Worm (Caenorhabditis elegans): ENCODE measurements around the gene F15D4.2.
A peak's percentile ranks its signal among the peaks of the same experiment; 100 is the strongest.

The F15D4.2 gene

DNA sequence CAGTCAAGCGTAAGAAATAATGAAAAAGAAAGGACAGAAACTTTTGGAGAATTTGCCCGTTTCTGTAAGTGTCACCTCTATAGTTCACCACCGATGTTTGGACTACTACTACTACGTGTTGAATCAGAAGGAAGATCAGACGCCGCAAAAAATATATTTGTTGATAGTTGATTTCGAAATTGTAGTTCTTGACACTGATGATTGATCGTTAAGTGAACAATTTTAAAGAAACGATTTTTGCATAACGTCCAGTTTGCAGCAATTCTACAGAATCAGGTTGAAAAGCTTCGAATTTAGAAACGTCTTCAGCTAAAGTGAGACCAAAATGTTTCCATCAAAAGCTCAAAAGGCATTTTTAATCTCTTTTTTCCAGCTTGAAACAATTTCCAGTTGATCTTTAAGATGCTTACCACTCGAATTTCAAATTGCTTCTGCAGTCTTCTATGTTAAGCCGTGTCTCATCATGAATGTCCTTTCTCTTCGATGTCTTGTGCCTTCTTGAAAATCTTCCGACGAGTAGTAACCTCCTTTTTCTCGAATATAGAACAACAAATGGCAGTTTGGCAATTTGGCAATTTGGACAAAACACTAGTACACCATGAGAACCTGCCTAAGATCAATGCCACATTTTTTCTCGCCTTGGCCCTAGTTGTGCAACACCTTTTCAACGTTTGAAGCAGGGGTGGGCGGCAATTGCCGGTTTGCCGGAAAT is 20.0 kb upstream of the F15D4.2 start:
- TF ChIP-seq lsy-27 (tag; optimal IDR thresholded peaks at IDR 0.05; ENCODE audit: borderline replicate concordance, insufficient read depth) (no peak), snpc-1.1 (tag; optimal IDR thresholded peaks at IDR 0.05; ENCODE audit: insufficient read depth) (peak; percentile 3), Y53G8AR.9 (GFP tag; conservative IDR thresholded peaks at IDR 0.05) (0 out of 2 replicates have a peak, but pooled peaks have one; percentile 7)

DNA sequence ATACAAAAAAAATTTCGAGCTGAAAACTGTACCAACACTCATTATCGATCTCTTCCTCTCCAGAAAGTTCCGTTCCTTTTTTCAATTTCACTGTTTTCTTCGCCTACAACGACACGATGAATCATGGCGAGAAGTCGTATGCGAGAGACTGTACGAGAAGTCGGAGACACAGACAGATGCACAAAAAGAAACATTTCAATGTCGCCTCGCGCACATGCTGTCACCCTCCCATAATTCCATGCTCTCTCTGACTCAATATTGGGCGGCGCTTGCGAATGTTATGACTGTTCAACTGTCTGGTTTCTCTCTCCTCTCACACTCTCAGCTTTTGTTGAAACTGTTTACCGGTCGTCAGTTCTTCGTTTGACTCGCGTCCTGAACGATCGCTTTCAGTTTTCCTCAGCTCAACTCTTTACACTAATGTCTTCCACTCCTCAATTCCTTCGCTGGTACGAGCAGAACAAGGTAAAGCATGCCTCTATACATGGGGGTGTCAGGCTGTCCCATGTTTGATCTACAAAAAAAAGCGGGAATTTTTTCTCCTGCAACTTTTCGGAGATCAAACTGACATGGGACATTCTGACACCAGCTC is 19.1 kb upstream of the F15D4.2 start:
- TF ChIP-seq sea-2 (GFP tag; IDR thresholded peaks at IDR 0.05) (no peak), lin-54 (GFP tag; optimal IDR thresholded peaks at IDR 0.05) (peak; percentile 8), C06A6.2 (GFP tag; conservative IDR thresholded peaks at IDR 0.05) (no peak), akir-1 (GFP tag; optimal IDR thresholded peaks at IDR 0.05) (no peak), nhr-90 (tag; optimal IDR thresholded peaks at IDR 0.05) (no peak), ceh-27 (GFP tag; optimal IDR thresholded peaks at IDR 0.05) (no peak), C17E4.6 (GFP tag; IDR thresholded peaks at IDR 0.05) (no peak), dox-1 (GFP tag; IDR thresholded peaks at IDR 0.05) (no peak), hmg-1.2 (GFP tag; IDR thresholded peaks at IDR 0.05) (peak; percentile 69; the same call in 1 of the 2 replicates), ama-1 (optimal IDR thresholded peaks at IDR 0.05) (no peak), ama-1 (GFP tag; optimal IDR thresholded peaks at IDR 0.05) (no peak), lin-40 (tag; optimal IDR thresholded peaks at IDR 0.05) (no peak), egl-18 (GFP tag; IDR thresholded peaks at IDR 0.05) (no peak), nhr-120 (GFP tag; IDR thresholded peaks at IDR 0.05) (no peak), ztf-3 (GFP tag; optimal IDR thresholded peaks at IDR 0.05) (no peak), hsf-1 (GFP tag; IDR thresholded peaks at IDR 0.05) (no peak), attf-6 (GFP tag; IDR thresholded peaks at IDR 0.05) (no peak), madf-8 (GFP tag; conservative IDR thresholded peaks at IDR 0.05) (no peak), cebp-1 (GFP tag; IDR thresholded peaks at IDR 0.05) (no peak), cebp-1 (tag; optimal IDR thresholded peaks at IDR 0.05) (peak; percentile 40), efl-1 (GFP tag; optimal IDR thresholded peaks at IDR 0.05) (no peak), K12H6.12 (tag; optimal IDR thresholded peaks at IDR 0.05) (peak; percentile 42), madf-3 (GFP tag; IDR thresholded peaks at IDR 0.05) (0 out of 2 replicates have a peak, but pooled peaks have one; percentile 35), F10E7.11 (tag; optimal IDR thresholded peaks at IDR 0.05) (no peak), F39B2.1 (GFP tag; IDR thresholded peaks at IDR 0.05) (no peak), hmg-20 (GFP tag; IDR thresholded peaks at IDR 0.05) (no peak), ztf-26 (tag; optimal IDR thresholded peaks at IDR 0.05) (no peak), zfh-2 (GFP tag; conservative IDR thresholded peaks at IDR 0.05) (peak; percentile 47; the same call in 1 of the 2 replicates), rpc-1 (optimal IDR thresholded peaks at IDR 0.05) (no peak), rpc-1 (tag; optimal IDR thresholded peaks at IDR 0.05) (no peak), unc-130 (GFP tag; optimal IDR thresholded peaks at IDR 0.05) (no peak), madf-10 (tag; optimal IDR thresholded peaks at IDR 0.05) (no peak)

DNA sequence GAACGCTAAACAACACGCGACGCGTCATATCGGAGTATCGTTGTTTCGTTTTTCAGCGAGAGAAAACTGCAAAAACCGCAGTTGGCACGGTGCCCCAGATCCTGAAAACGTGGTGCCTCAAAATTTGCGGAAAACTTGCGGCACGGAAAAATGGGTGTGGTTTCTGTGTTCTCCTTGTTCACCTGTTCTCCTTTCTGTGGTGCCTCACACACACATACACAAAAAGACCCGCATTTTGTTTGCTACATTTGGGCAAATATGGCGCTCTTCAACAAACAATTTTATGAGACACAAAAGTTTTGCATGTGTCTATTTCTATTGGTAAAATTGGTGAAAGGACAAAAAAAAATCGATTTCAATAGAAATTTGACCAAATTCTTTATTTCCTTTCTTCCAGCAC is 17.0 kb upstream of the F15D4.2 start:
- 0 out of 2 replicates have a peak, but pooled peaks have one; percentile 8 for TF ChIP-seq attf-3 (GFP tag; conservative IDR thresholded peaks at IDR 0.05)
- no peak for TF ChIP-seq hmg-1.2 (GFP tag; IDR thresholded peaks at IDR 0.05)
- no peak for TF ChIP-seq fkh-3 (tag; optimal IDR thresholded peaks at IDR 0.05)
- TF ChIP-seq hsf-1 (GFP tag; IDR thresholded peaks at IDR 0.05): 0 out of 2 replicates have a peak, but pooled peaks have one; percentile 23
- TF ChIP-seq ceh-100 (GFP tag; IDR thresholded peaks at IDR 0.05): peak; percentile 60

Data from whole organism, young adult.